Worm (Caenorhabditis elegans) whole organism, midembryonic: ENCODE results near the gene swt-6.

ENCODE experiments used
- T22C8.4 ChIP-seq: fragments of 200-800 bp; sonication (Bioruptor generic); IDR thresholded peaks from 2 replicates; pipeline ENCODE4 v1.3.6; 2022; ENCODE audit warnings: missing genetic modification characterization, missing compliant biosample characterization
- cog-1 ChIP-seq: sonication (generic microtip); optimal IDR thresholded peaks from 2 replicates; lab custom pipeline; 2016; ENCODE audit warnings: missing genetic modification characterization, missing compliant biosample characterization
- tab-1 ChIP-seq: fragments of 200-800 bp; sonication (Bioruptor generic); IDR thresholded peaks from 2 replicates; pipeline ENCODE4 v1.3.6; 2022; ENCODE audit warnings: missing genetic modification characterization, missing compliant biosample characterization

DNA sequence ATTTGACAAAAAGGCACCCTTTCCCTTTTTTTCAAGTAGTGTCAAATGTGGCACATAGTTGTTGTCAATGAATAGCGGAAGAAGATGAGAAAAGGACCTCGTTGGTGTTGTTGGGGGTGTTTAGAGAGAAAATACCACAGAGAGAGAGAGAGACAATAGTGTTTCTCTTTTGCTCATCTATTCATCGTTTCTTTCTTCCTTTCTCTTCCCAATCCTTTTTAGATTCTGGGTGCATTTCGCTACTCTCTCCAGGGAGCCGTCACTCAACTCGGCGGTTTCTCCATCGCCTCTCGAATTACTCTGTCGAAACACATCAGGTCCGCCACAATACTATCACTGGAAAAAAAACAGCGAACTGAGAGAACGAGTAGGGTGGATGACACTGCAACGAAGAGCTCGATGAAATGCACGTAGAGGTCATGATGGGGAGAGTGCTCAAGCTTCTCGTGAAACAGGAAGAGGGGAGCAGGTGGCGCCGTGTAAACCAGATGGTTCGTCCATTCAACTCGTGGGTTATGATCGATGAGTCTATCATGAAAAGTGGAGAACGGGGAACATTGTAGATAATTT lies 49.5 kb downstream of the swt-6 start:
- no peak for TF ChIP-seq cog-1 (tag; lab: Kevin White, UChicago)
- TF ChIP-seq T22C8.4 (GFP tag; lab: Robert Waterston, UW) = no peak
- TF ChIP-seq tab-1 = no peak
